Worm (Caenorhabditis elegans) whole organism, L4/young adult: Measurements from ENCODE around the gene C14A6.5.

Source experiments
- W03F9.2 ChIP-seq: fragments of 150-350 bp; optimal IDR thresholded peaks from 2 replicates; lab custom pipeline; 2014; ENCODE audit warnings: missing biosample characterization, missing genetic modification characterization
- dao-5 ChIP-seq: sonication (generic microtip); optimal IDR thresholded peaks from 2 replicates; lab custom pipeline; 2016; ENCODE audit warnings: missing genotype, missing genetic modification characterization, moderate library complexity, missing compliant biosample characterization
- him-1 ChIP-seq: sonication (generic microtip); optimal IDR thresholded peaks from 2 replicates; lab custom pipeline; 2016; ENCODE audit warnings: missing genotype, missing genetic modification reagents, missing genetic modification characterization, missing compliant biosample characterization

The C14A6.5 gene

ce11 chrV:18164758-18165157 lies at the start of gene C14A6.5:
Gene C14A6.5 (minus strand): TSS chrV:18164858.
- TF ChIP-seq him-1 (tag; lab: Kevin White, UChicago) = no peak
- no peak for TF ChIP-seq W03F9.2
- TF ChIP-seq dao-5 (tag; lab: Kevin White, UChicago) = no peak

ce11 chrV:18212848-18213247 lies 48.2 kb upstream of the C14A6.5 start:
- TF ChIP-seq W03F9.2 = no peak
- TF ChIP-seq him-1 (tag; lab: Kevin White, UChicago) = no peak
- TF ChIP-seq dao-5 (tag; lab: Kevin White, UChicago) = no peak

ce11 chrV:18209071-18209470 lies 44.4 kb upstream of the C14A6.5 start, which contains the start of gene F16H6.7:
Gene F16H6.7 (minus strand): TSS chrV:18209171.
- no peak for TF ChIP-seq W03F9.2
- no peak for TF ChIP-seq dao-5 (tag; lab: Kevin White, UChicago)
- no peak for TF ChIP-seq him-1 (tag; lab: Kevin White, UChicago)

ce11 chrV:18198421-18198820 lies 33.8 kb upstream of the C14A6.5 start, which contains the start of gene F16H6.4:
Gene F16H6.4 (plus strand): TSS chrV:18198721.
- no peak for TF ChIP-seq him-1 (tag; lab: Kevin White, UChicago)
- TF ChIP-seq dao-5 (tag; lab: Kevin White, UChicago) = no peak
- no peak for TF ChIP-seq W03F9.2

- TF ChIP-seq him-1 (tag; lab: Kevin White, UChicago) = no peak
- TF ChIP-seq dao-5 (tag; lab: Kevin White, UChicago) = no peak
- no peak for TF ChIP-seq W03F9.2
These were observed 30.3 kb upstream of the C14A6.5 start, which contains the start of gene F16H6.3 for ce11 chrV:18195006-18195405. Gene F16H6.3 (plus strand): TSS chrV:18195306.

- TF ChIP-seq W03F9.2 = no peak
- no peak for TF ChIP-seq him-1 (tag; lab: Kevin White, UChicago)
- TF ChIP-seq dao-5 (tag; lab: Kevin White, UChicago) = no peak
These were observed 26.5 kb upstream of the C14A6.5 start, which contains the start of gene clec-42 for ce11 chrV:18191128-18191527. Gene clec-42 (plus strand): TSS chrV:18191412.

- TF ChIP-seq dao-5 (tag; lab: Kevin White, UChicago) (no peak), W03F9.2 (no peak), him-1 (tag; lab: Kevin White, UChicago) (no peak)
These were observed 24.5 kb upstream of the C14A6.5 start, which contains the start of gene clec-246 for ce11 chrV:18189181-18189580. Gene clec-246 (plus strand): TSS chrV:18189481.

- TF ChIP-seq W03F9.2 (no peak), dao-5 (tag; lab: Kevin White, UChicago) (no peak), him-1 (tag; lab: Kevin White, UChicago) (no peak)
These were observed 23.7 kb upstream of the C14A6.5 start, which contains the start of gene clec-245 for ce11 chrV:18188328-18188727. Gene clec-245 (minus strand): TSS chrV:18188428.

ce11 chrV:18184910-18185309 lies 20.3 kb upstream of the C14A6.5 start, which contains the start of gene C31G12.3:
Gene C31G12.3 (plus strand): TSS chrV:18185210.
- TF ChIP-seq dao-5 (tag; lab: Kevin White, UChicago) (no peak), him-1 (tag; lab: Kevin White, UChicago) (no peak), W03F9.2 (no peak)

ce11 chrV:18179663-18180062 lies 15.0 kb upstream of the C14A6.5 start, which contains the start of gene C31G12.1:
Gene C31G12.1 (plus strand): TSS chrV:18179963.
- no peak for TF ChIP-seq dao-5 (tag; lab: Kevin White, UChicago)
- no peak for TF ChIP-seq W03F9.2
- no peak for TF ChIP-seq him-1 (tag; lab: Kevin White, UChicago)

ce11 chrV:18178659-18179058 lies 14.0 kb upstream of the C14A6.5 start, which contains the start of gene C31G12.4:
Gene C31G12.4 (minus strand): TSS chrV:18178759.
- TF ChIP-seq him-1 (tag; lab: Kevin White, UChicago) = no peak
- TF ChIP-seq W03F9.2 = no peak
- no peak for TF ChIP-seq dao-5 (tag; lab: Kevin White, UChicago)

ce11 chrV:18171568-18171967 lies 6.9 kb upstream of the C14A6.5 start, which contains the start of gene C14A6.8:
Gene C14A6.8 (minus strand): TSS chrV:18171668.
- no peak for TF ChIP-seq W03F9.2
- TF ChIP-seq dao-5 (tag; lab: Kevin White, UChicago) = no peak
- no peak for TF ChIP-seq him-1 (tag; lab: Kevin White, UChicago)

- no peak for TF ChIP-seq dao-5 (tag; lab: Kevin White, UChicago)
These were observed 3.6 kb upstream of the C14A6.5 start, which contains the start of gene C14A6.7 for ce11 chrV:18168266-18168665. Gene C14A6.7 (minus strand): TSS chrV:18168366.

- TF ChIP-seq dao-5 (tag; lab: Kevin White, UChicago) = no peak
- no peak for TF ChIP-seq him-1 (tag; lab: Kevin White, UChicago)
- no peak for TF ChIP-seq W03F9.2
These were observed 2.5 kb upstream of the C14A6.5 start, which contains the start of gene C14A6.6 for ce11 chrV:18167161-18167560. Gene C14A6.6 (minus strand): TSS chrV:18167261.

- TF ChIP-seq him-1 (tag; lab: Kevin White, UChicago) = no peak
- TF ChIP-seq W03F9.2 = no peak
- no peak for TF ChIP-seq dao-5 (tag; lab: Kevin White, UChicago)
These were observed 1.2 kb downstream of the C14A6.5 start for ce11 chrV:18163434-18163833.
